Fruit fly (Drosophila melanogaster): Measurements from ENCODE around the gene Cph.
A peak's percentile ranks its signal among the peaks of the same experiment; 100 is the strongest.

Cph gene

dm6 chrX:7201364-7201896, 63.9 kb downstream of the Cph start:
- TF ChIP-seq CG11696 (GFP tag; IDR thresholded peaks at IDR 0.05) (no peak), CG8924 (tag; optimal IDR thresholded peaks at IDR 0.05) (no peak), ind (GFP tag; optimal IDR thresholded peaks at IDR 0.05) (no peak), CG17361 (GFP tag; IDR thresholded peaks at IDR 0.05) (no peak), CG16813 (GFP tag; IDR thresholded peaks at IDR 0.05; ENCODE audit: partially characterized antibody) (no peak), Fer2 (tag; optimal IDR thresholded peaks at IDR 0.05) (no peak), nom (GFP tag; optimal IDR thresholded peaks at IDR 0.05) (peak; percentile 48), H2.0 (GFP tag; IDR thresholded peaks at IDR 0.05) (no peak), ewg (GFP tag; optimal IDR thresholded peaks at IDR 0.05) (peak; percentile 66), CG3065 (GFP tag; optimal IDR thresholded peaks at IDR 0.05) (no peak), CG15601 (tag; optimal IDR thresholded peaks at IDR 0.05) (no peak), sna (GFP tag; IDR thresholded peaks at IDR 0.05; ENCODE audit: partially characterized antibody) (no peak), CG31365 (tag; optimal IDR thresholded peaks at IDR 0.05) (no peak), ems (GFP tag; optimal IDR thresholded peaks at IDR 0.05) (no peak), HLH54F (GFP tag; optimal IDR thresholded peaks at IDR 0.05) (no peak), CG1233 (GFP tag; optimal IDR thresholded peaks at IDR 0.05) (no peak), jing (GFP tag; optimal IDR thresholded peaks at IDR 0.05) (no peak), Fer1 (GFP tag; optimal IDR thresholded peaks at IDR 0.05) (no peak), CG8944 (GFP tag; optimal IDR thresholded peaks at IDR 0.05) (no peak), Optix (GFP tag; IDR thresholded peaks at IDR 0.05) (no peak), CG8388 (GFP tag; optimal IDR thresholded peaks at IDR 0.05) (no peak), Mad (GFP tag; optimal IDR thresholded peaks at IDR 0.05) (no peak), dimm (GFP tag; IDR thresholded peaks at IDR 0.05) (no peak), CG4360 (GFP tag; IDR thresholded peaks at IDR 0.05) (no peak), emc (GFP tag; optimal IDR thresholded peaks at IDR 0.05) (no peak), Doc2 (GFP tag; IDR thresholded peaks at IDR 0.05) (no peak), CG34376 (GFP tag; optimal IDR thresholded peaks at IDR 0.05) (no peak), D19B (GFP tag; optimal IDR thresholded peaks at IDR 0.05) (no peak), Drgx (GFP tag; IDR thresholded peaks at IDR 0.05) (0 out of 2 replicates have a peak, but pooled peaks have one; percentile 9), CG8089 (GFP tag; optimal IDR thresholded peaks at IDR 0.05) (no peak), CG5180 (GFP tag; optimal IDR thresholded peaks at IDR 0.05) (peak; percentile 51)

- no peak for TF ChIP-seq CG5245 (GFP tag; optimal IDR thresholded peaks at IDR 0.05)
- TF ChIP-seq wor (GFP tag; IDR thresholded peaks at IDR 0.05), result peak; percentile 47; the same call in 1 of the 2 replicates
- TF ChIP-seq CG9727 (GFP tag; optimal IDR thresholded peaks at IDR 0.05), result peak; percentile 27
- 0 out of 2 replicates have a peak, but pooled peaks have one; percentile 9 for TF ChIP-seq onecut (GFP tag; IDR thresholded peaks at IDR 0.05)
- peak; percentile 58 for TF ChIP-seq CG7556 (GFP tag; optimal IDR thresholded peaks at IDR 0.05)
- peak; percentile 84 for TF ChIP-seq CG2712 (tag; optimal IDR thresholded peaks at IDR 0.05)
- peak; percentile 52 for TF ChIP-seq CG1602 (GFP tag; optimal IDR thresholded peaks at IDR 0.05)
- no peak for TF ChIP-seq B-H2 (GFP tag; optimal IDR thresholded peaks at IDR 0.05)
- TF ChIP-seq salm (tag; optimal IDR thresholded peaks at IDR 0.05), result peak; percentile 43
- peak; percentile 33 for TF ChIP-seq Hr3 (GFP tag; optimal IDR thresholded peaks at IDR 0.05)
- TF ChIP-seq CG31224 (GFP tag; IDR thresholded peaks at IDR 0.05), result no peak
- peak; percentile 79 for TF ChIP-seq CG2678 (tag; optimal IDR thresholded peaks at IDR 0.05)
- no peak for TF ChIP-seq Kr (GFP tag; optimal IDR thresholded peaks at IDR 0.05)
- 0 out of 2 replicates have a peak, but pooled peaks have one; percentile 21 for TF ChIP-seq CG10366 (GFP tag; IDR thresholded peaks at IDR 0.05)
- TF ChIP-seq CG7372 (GFP tag; IDR thresholded peaks at IDR 0.05), result peak; percentile 19; the same call in 1 of the 2 replicates
- TF ChIP-seq Hr78 (GFP tag; optimal IDR thresholded peaks at IDR 0.05), result peak in 1 of 2 experiments; percentile 42
- TF ChIP-seq knrl (GFP tag; IDR thresholded peaks at IDR 0.05; ENCODE audit: partially characterized antibody), result no peak
- TF ChIP-seq CG15601 (tag; optimal IDR thresholded peaks at IDR 0.05), result peak; percentile 72
- peak; percentile 32; the same call in 1 of the 2 replicates for TF ChIP-seq Rfx (GFP tag; IDR thresholded peaks at IDR 0.05)
- TF ChIP-seq D19A (tag; optimal IDR thresholded peaks at IDR 0.05), result peak; percentile 68
- no peak for TF ChIP-seq Sry-δ (GFP tag; optimal IDR thresholded peaks at IDR 0.05)
Measured at dm6 chrX:7204183-7204582, 66.7 kb downstream of the Cph start.
